Worm (Caenorhabditis elegans) whole organism, L4/young adult: ENCODE measurements around the gene T28C6.10.

Experiments used
- W03F9.2 ChIP-seq: fragments of 150-350 bp; optimal IDR thresholded peaks from 2 replicates; lab custom pipeline; 2014; ENCODE audit warnings: missing biosample characterization, missing genetic modification characterization
- him-1 ChIP-seq: sonication (generic microtip); optimal IDR thresholded peaks from 2 replicates; lab custom pipeline; 2016; ENCODE audit warnings: missing genotype, missing genetic modification reagents, missing genetic modification characterization, missing compliant biosample characterization

DNA sequence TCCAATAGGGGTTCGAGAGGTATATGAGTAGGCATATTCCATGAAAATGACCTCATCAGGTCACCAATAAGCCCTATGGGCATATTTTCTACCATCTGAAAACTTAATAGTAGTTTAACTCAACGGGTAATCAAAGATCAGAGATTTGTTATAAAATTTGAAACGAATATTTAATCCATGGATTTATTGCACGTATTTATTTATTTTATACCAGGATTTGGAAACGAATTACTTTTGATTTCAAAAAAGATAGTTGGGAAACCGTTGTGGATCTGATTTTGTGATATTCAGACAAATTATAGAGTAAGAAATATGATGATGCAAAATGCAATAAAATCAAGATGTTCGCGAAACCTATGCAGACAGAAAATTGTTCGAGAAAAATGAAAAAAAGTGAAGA lies 24.9 kb upstream of the T28C6.10 start, which contains the start of gene C33D9.3:
- TF ChIP-seq him-1 (tag; lab: Kevin White, UChicago) (no peak), W03F9.2 (tag; lab: Kevin White, UChicago) (no peak)
